2 fruit fly cellular contexts compared by ENCODE assay signal in the genomic region with DNA sequence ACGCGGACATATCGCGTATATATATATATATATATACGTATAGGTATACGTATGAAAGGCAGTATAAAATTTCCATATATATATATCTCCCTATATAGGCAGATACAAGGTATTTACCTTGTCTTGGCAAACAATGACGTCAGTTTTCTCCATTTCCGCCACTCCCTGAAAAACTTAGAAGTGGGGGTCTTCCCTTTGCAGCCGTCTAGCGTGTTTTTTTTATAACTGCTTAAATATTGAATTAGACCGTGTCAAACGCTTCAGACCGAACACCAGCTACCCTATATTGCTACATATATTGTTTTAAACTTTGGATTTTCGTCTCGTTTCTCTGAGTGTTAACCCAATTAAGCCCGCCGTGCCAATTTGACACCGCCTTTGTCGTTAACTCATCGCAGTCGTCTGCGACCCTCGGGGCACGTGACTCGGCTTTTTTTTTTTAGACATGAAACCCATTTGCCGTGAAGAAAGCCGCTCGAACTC.
TF ChIP-seq lines count a peak whose summit lies in the region.

No protein-coding gene starts in this region.

TF ChIP-seq in whole organism, embryonic, 481 proteins besides CTCF, POLR2A, EP300 and RAD21 (continued from another document and continues in another):
- TF ChIP-seq so (GFP tag; IDR thresholded peaks at IDR 0.05; lab: Robert Waterston, UW) = no peak
- TF ChIP-seq Max (GFP tag; optimal IDR thresholded peaks at IDR 0.05; lab: Kevin White, UChicago) = no peak
- no peak for TF ChIP-seq CG11247 (GFP tag; IDR thresholded peaks at IDR 0.05; lab: Robert Waterston, UW)
- no peak for TF ChIP-seq Antp (GFP tag; optimal IDR thresholded peaks at IDR 0.05; lab: Kevin White, UChicago)
- TF ChIP-seq Xbp1 (GFP tag; optimal IDR thresholded peaks at IDR 0.05; lab: Kevin White, UChicago) = peak; percentile 13
- no peak for TF ChIP-seq cg (GFP tag; optimal IDR thresholded peaks at IDR 0.05; lab: Kevin White, UChicago)
- TF ChIP-seq CG8478 (optimal IDR thresholded peaks at IDR 0.05; lab: Kevin White, UChicago) = no peak
- TF ChIP-seq CG12219 (GFP tag; optimal IDR thresholded peaks at IDR 0.05; lab: Kevin White, UChicago) = no peak
- no peak; the same call in 1 of the 2 replicates for TF ChIP-seq bbx (GFP tag; IDR thresholded peaks at IDR 0.05; lab: Robert Waterston, UW; ENCODE audit: partially characterized antibody)
- no peak for TF ChIP-seq CG11085 (GFP tag; IDR thresholded peaks at IDR 0.05; lab: Robert Waterston, UW)
- TF ChIP-seq PHDP (tag; optimal IDR thresholded peaks at IDR 0.05; lab: Kevin White, UChicago) = peak; percentile 9
- no peak for TF ChIP-seq mam (GFP tag; optimal IDR thresholded peaks at IDR 0.05; lab: Kevin White, UChicago)
- TF ChIP-seq zen (tag; optimal IDR thresholded peaks at IDR 0.05; lab: Kevin White, UChicago) = no peak
- TF ChIP-seq Hr3 (GFP tag; optimal IDR thresholded peaks at IDR 0.05; lab: Kevin White, UChicago) = no peak
- TF ChIP-seq pnt (GFP tag; optimal IDR thresholded peaks at IDR 0.05; lab: Kevin White, UChicago) = no peak
- peak; percentile 12 for TF ChIP-seq CG15269 (tag; optimal IDR thresholded peaks at IDR 0.05; lab: Kevin White, UChicago)
- peak; percentile 36 for TF ChIP-seq Fer1 (GFP tag; optimal IDR thresholded peaks at IDR 0.05; lab: Kevin White, UChicago)
- TF ChIP-seq row (GFP tag; IDR thresholded peaks at IDR 0.05; lab: Robert Waterston, UW) = peak; percentile 39; the same call in 1 of the 3 replicates
- no peak for TF ChIP-seq crp (GFP tag; optimal IDR thresholded peaks at IDR 0.05; lab: Kevin White, UChicago)
- TF ChIP-seq eyg (GFP tag; optimal IDR thresholded peaks at IDR 0.05; lab: Kevin White, UChicago) = no peak
- no peak for TF ChIP-seq CG18764 (GFP tag; optimal IDR thresholded peaks at IDR 0.05; lab: Kevin White, UChicago)
- peak; percentile 21 for TF ChIP-seq CG15601 (tag; optimal IDR thresholded peaks at IDR 0.05; lab: Kevin White, UChicago)
- TF ChIP-seq CG16863 (GFP tag; optimal IDR thresholded peaks at IDR 0.05; lab: Kevin White, UChicago) = no peak
- peak; percentile 50; the same call in 1 of the 2 replicates for TF ChIP-seq CG31441 (GFP tag; IDR thresholded peaks at IDR 0.05; lab: Robert Waterston, UW)
- TF ChIP-seq CoRest (tag; optimal IDR thresholded peaks at IDR 0.05; lab: Kevin White, UChicago) = no peak
- TF ChIP-seq prd (optimal IDR thresholded peaks at IDR 0.05; lab: Kevin White, UChicago) = no peak
- TF ChIP-seq prd (GFP tag; IDR thresholded peaks at IDR 0.05; lab: Robert Waterston, UW) = no peak; the same call in 2 of the 3 replicates
- TF ChIP-seq sc (optimal IDR thresholded peaks at IDR 0.05; lab: Kevin White, UChicago) = no peak
- no peak for TF ChIP-seq sc (GFP tag; optimal IDR thresholded peaks at IDR 0.05; lab: Kevin White, UChicago)
- TF ChIP-seq Camta (GFP tag; optimal IDR thresholded peaks at IDR 0.05; lab: Kevin White, UChicago) = no peak
- no peak for TF ChIP-seq btn (GFP tag; optimal IDR thresholded peaks at IDR 0.05; lab: Kevin White, UChicago)
- TF ChIP-seq CG17912 (GFP tag; optimal IDR thresholded peaks at IDR 0.05; lab: Kevin White, UChicago) = no peak
- TF ChIP-seq CG16815 (GFP tag; optimal IDR thresholded peaks at IDR 0.05; lab: Kevin White, UChicago) = no peak
- TF ChIP-seq ac (GFP tag; optimal IDR thresholded peaks at IDR 0.05; lab: Kevin White, UChicago) = no peak
- no peak for TF ChIP-seq sima (GFP tag; optimal IDR thresholded peaks at IDR 0.05; lab: Kevin White, UChicago)
- TF ChIP-seq grn (GFP tag; optimal IDR thresholded peaks at IDR 0.05; lab: Kevin White, UChicago) = no peak
- TF ChIP-seq ftz-f1 (GFP tag; optimal IDR thresholded peaks at IDR 0.05; lab: Kevin White, UChicago) = no peak
- peak; percentile 19 for TF ChIP-seq CG10979 (tag; optimal IDR thresholded peaks at IDR 0.05; lab: Kevin White, UChicago)
- no peak for TF ChIP-seq CG1529 (GFP tag; optimal IDR thresholded peaks at IDR 0.05; lab: Kevin White, UChicago)
- TF ChIP-seq CG4617 (GFP tag; optimal IDR thresholded peaks at IDR 0.05; lab: Kevin White, UChicago; ENCODE audit: borderline replicate concordance) = no peak
- no peak for TF ChIP-seq zen2 (GFP tag; IDR thresholded peaks at IDR 0.05; lab: Robert Waterston, UW; ENCODE audit: partially characterized antibody)
- TF ChIP-seq CG17328 (GFP tag; IDR thresholded peaks at IDR 0.05; lab: Robert Waterston, UW) = peak; percentile 32; the same call in 1 of the 2 replicates
- TF ChIP-seq CG2120 (GFP tag; optimal IDR thresholded peaks at IDR 0.05; lab: Kevin White, UChicago) = peak; percentile 26
- no peak for TF ChIP-seq Deaf1 (tag; optimal IDR thresholded peaks at IDR 0.05; lab: Kevin White, UChicago)
- TF ChIP-seq NK7.1 (GFP tag; optimal IDR thresholded peaks at IDR 0.05; lab: Kevin White, UChicago) = no peak
- TF ChIP-seq CG10431 (GFP tag; optimal IDR thresholded peaks at IDR 0.05; lab: Kevin White, UChicago) = peak; percentile 6
- TF ChIP-seq Xrp1 (GFP tag; IDR thresholded peaks at IDR 0.05; lab: Robert Waterston, UW) = 0 out of 2 replicates have a peak, but pooled peaks have one; percentile 6
- no peak for TF ChIP-seq CG18476 (GFP tag; optimal IDR thresholded peaks at IDR 0.05; lab: Kevin White, UChicago)
- TF ChIP-seq Elba2 (GFP tag; optimal IDR thresholded peaks at IDR 0.05; lab: Kevin White, UChicago) = no peak
- TF ChIP-seq ara (GFP tag; IDR thresholded peaks at IDR 0.05; lab: Robert Waterston, UW) = 0 out of 2 replicates have a peak, but pooled peaks have one; percentile 18
- TF ChIP-seq Stat92E (GFP tag; optimal IDR thresholded peaks at IDR 0.05; lab: Kevin White, UChicago) = no peak
- TF ChIP-seq pzg (GFP tag; optimal IDR thresholded peaks at IDR 0.05; lab: Kevin White, UChicago) = no peak
- TF ChIP-seq stwl (tag; optimal IDR thresholded peaks at IDR 0.05; lab: Kevin White, UChicago) = no peak
- TF ChIP-seq mirr (GFP tag; optimal IDR thresholded peaks at IDR 0.05; lab: Kevin White, UChicago) = no peak
- TF ChIP-seq Poxn (GFP tag; IDR thresholded peaks at IDR 0.05; lab: Robert Waterston, UW) = no peak
- no peak for TF ChIP-seq Ssrp (tag; optimal IDR thresholded peaks at IDR 0.05; lab: Kevin White, UChicago)
- TF ChIP-seq Jarid2 (GFP tag; optimal IDR thresholded peaks at IDR 0.05; lab: Kevin White, UChicago) = no peak
- peak; percentile 28 for TF ChIP-seq Blimp-1 (GFP tag; optimal IDR thresholded peaks at IDR 0.05; lab: Kevin White, UChicago)
- TF ChIP-seq ewg (GFP tag; optimal IDR thresholded peaks at IDR 0.05; lab: Kevin White, UChicago) = no peak
- TF ChIP-seq her (GFP tag; optimal IDR thresholded peaks at IDR 0.05; lab: Kevin White, UChicago) = no peak
- no peak for TF ChIP-seq CG3065 (GFP tag; optimal IDR thresholded peaks at IDR 0.05; lab: Kevin White, UChicago)
- TF ChIP-seq CG12104 (GFP tag; optimal IDR thresholded peaks at IDR 0.05; lab: Kevin White, UChicago) = no peak
- TF ChIP-seq Hr39 (optimal IDR thresholded peaks at IDR 0.05; lab: Kevin White, UChicago) = no peak
- TF ChIP-seq Doc3 (GFP tag; IDR thresholded peaks at IDR 0.05; lab: Robert Waterston, UW; ENCODE audit: partially characterized antibody) = no peak

TF ChIP-seq in whole organism, prepupa, 60 proteins besides CTCF, POLR2A, EP300 and RAD21 (continued from another document):
- TF ChIP-seq CG11294 (GFP tag; IDR thresholded peaks at IDR 0.05; lab: Robert Waterston, UW) (no peak), CG32006 (GFP tag; optimal IDR thresholded peaks at IDR 0.05; lab: Kevin White, UChicago) (no peak), CG10631 (GFP tag; optimal IDR thresholded peaks at IDR 0.05; lab: Kevin White, UChicago) (peak; percentile 12), Met (GFP tag; optimal IDR thresholded peaks at IDR 0.05; lab: Kevin White, UChicago) (no peak), fkh (GFP tag; optimal IDR thresholded peaks at IDR 0.05; lab: Kevin White, UChicago) (peak; percentile 74), CG6276 (GFP tag; optimal IDR thresholded peaks at IDR 0.05; lab: Kevin White, UChicago) (no peak), Ets21C (GFP tag; optimal IDR thresholded peaks at IDR 0.05; lab: Kevin White, UChicago) (no peak), CG6808 (GFP tag; optimal IDR thresholded peaks at IDR 0.05; lab: Kevin White, UChicago) (no peak), lz (GFP tag; optimal IDR thresholded peaks at IDR 0.05; lab: Kevin White, UChicago) (no peak), pdm3 (GFP tag; optimal IDR thresholded peaks at IDR 0.05; lab: Kevin White, UChicago) (no peak), Sox14 (GFP tag; optimal IDR thresholded peaks at IDR 0.05; lab: Kevin White, UChicago) (no peak), Hr39 (GFP tag; optimal IDR thresholded peaks at IDR 0.05; lab: Kevin White, UChicago) (no peak), CG3919 (GFP tag; optimal IDR thresholded peaks at IDR 0.05; lab: Kevin White, UChicago) (no peak), CG6854 (GFP tag; optimal IDR thresholded peaks at IDR 0.05; lab: Kevin White, UChicago) (no peak), CG15336 (GFP tag; IDR thresholded peaks at IDR 0.05; lab: Robert Waterston, UW) (0 out of 2 replicates have a peak, but pooled peaks have one; percentile 15), acj6 (GFP tag; optimal IDR thresholded peaks at IDR 0.05; lab: Kevin White, UChicago) (no peak), eg (GFP tag; IDR thresholded peaks at IDR 0.05; lab: Robert Waterston, UW) (no peak), CG10669 (GFP tag; optimal IDR thresholded peaks at IDR 0.05; lab: Kevin White, UChicago) (no peak), Gug (GFP tag; IDR thresholded peaks at IDR 0.05; lab: Robert Waterston, UW) (no peak), ss (GFP tag; optimal IDR thresholded peaks at IDR 0.05; lab: Kevin White, UChicago) (no peak), CG16779 (tag; optimal IDR thresholded peaks at IDR 0.05; lab: Kevin White, UChicago) (no peak), Sox15 (GFP tag; optimal IDR thresholded peaks at IDR 0.05; lab: Kevin White, UChicago) (no peak), Eip78C (GFP tag; lab: Kevin White, UChicago) (peak; percentile 49)
